Worm (Caenorhabditis elegans): ENCODE results near the gene xnd-1.

xnd-1 gene

DNA sequence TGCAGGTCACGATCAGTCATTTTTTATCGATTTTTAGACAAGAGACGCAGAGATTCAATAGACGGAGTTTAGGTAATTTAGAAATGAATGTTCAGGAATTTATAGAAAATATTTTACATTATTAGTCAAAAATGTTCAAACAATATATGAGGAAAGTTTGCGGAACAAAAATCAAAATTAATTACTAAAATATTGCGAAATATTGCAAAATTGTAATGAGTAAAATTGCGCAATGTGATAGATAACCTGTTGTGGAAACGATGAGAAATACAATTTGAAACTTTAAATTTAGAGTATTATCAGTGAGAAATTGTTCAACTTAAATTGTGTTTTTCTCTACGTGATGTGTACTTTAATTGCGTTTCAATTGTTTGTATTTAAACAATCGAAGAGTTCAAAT, 23.2 kb upstream of the xnd-1 start, which contains the start of gene F56D2.5:
Gene F56D2.5 (minus strand): TSS at position 371 of the 400 bp plus-strand sequence.
- TF ChIP-seq zip-2 (tag; optimal IDR thresholded peaks at IDR 0.05), result peak; percentile 98
- no peak for TF ChIP-seq fkh-10 (GFP tag; optimal IDR thresholded peaks at IDR 0.05)
- peak in 1 of 2 experiments; percentile 29 for TF ChIP-seq unc-62 (GFP tag; optimal IDR thresholded peaks at IDR 0.05 in 1 of 2)
- no peak for TF ChIP-seq unc-62 (tag; optimal IDR thresholded peaks at IDR 0.05)
- TF ChIP-seq lsy-2 (tag; optimal IDR thresholded peaks at IDR 0.05), result peak in 1 of 2 experiments; percentile 5
- TF ChIP-seq ztf-7 (tag; optimal IDR thresholded peaks at IDR 0.05), result peak; percentile 96

DNA sequence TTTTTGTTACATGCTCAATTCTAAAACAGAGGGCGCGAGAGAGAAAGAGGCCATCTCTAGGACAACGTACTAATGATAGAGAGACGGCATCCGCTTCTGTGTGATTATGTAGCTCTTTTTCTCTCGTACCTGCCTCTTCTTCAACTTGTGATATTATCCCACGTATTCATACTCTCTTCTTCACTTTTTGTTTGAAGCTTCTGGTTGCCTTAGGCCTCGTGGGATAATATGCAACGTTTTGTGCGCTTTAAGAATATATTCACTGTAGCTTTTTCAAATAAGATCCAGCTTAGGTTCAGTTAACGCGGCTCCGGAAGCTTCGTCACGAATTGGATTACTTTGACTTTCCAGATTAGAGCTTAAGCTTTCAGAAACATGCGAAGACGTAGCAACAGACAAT, 21.5 kb upstream of the xnd-1 start, which contains the start of the genes F56D2.8 and uev-2:
Gene F56D2.8 (minus strand): TSS at position 101 of the 400 bp plus-strand sequence.
Gene uev-2 (plus strand): TSS at position 360 of the 400 bp plus-strand sequence.
- TF ChIP-seq egl-27 (tag; optimal IDR thresholded peaks at IDR 0.05) (no peak), hif-1 (tag; optimal IDR thresholded peaks at IDR 0.05) (no peak), unc-130 (GFP tag; optimal IDR thresholded peaks at IDR 0.05) (no peak), saeg-2 (GFP tag; IDR thresholded peaks at IDR 0.05) (no peak)

DNA sequence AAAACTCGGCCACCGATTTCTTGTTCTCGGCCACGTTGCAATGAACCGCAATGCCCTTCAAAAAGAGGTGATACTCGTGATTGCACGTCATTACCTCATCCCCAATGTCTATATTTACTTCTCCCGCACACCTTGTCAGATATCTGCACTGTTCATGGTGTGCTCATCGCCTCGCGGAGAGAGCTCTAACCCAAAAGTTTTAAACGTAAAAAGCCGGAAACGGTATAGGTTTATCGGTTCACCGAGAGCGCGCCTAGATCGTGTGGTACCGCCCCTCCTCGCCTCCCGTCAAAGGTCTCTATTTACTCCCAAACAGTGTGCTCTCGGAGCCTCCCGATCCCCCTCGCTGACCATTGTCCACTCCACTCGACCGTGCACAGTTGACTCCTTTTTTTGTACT, 19.6 kb upstream of the xnd-1 start, which contains the start of gene F56D2.3:
Gene F56D2.3 (plus strand): TSS at position 301 of the 400 bp plus-strand sequence.
- no peak for TF ChIP-seq F10B5.3 (tag; optimal IDR thresholded peaks at IDR 0.05)
- TF ChIP-seq dpl-1 (GFP tag; optimal IDR thresholded peaks at IDR 0.05), result no peak
- TF ChIP-seq snpc-4 (tag; optimal IDR thresholded peaks at IDR 0.05), result no peak
- TF ChIP-seq F37D6.2 (tag; optimal IDR thresholded peaks at IDR 0.05), result no peak
- TF ChIP-seq lim-7 (GFP tag; IDR thresholded peaks at IDR 0.05), result no peak
- no peak for TF ChIP-seq nhr-28 (tag; optimal IDR thresholded peaks at IDR 0.05)
- no peak for TF ChIP-seq nhr-76 (tag; optimal IDR thresholded peaks at IDR 0.05)
- no peak for TF ChIP-seq dve-1 (tag; optimal IDR thresholded peaks at IDR 0.05; ENCODE audit: insufficient read depth)
- TF ChIP-seq dmd-8 (GFP tag; IDR thresholded peaks at IDR 0.05), result no peak
- TF ChIP-seq lin-39 (tag; optimal IDR thresholded peaks at IDR 0.05), result no peak

DNA sequence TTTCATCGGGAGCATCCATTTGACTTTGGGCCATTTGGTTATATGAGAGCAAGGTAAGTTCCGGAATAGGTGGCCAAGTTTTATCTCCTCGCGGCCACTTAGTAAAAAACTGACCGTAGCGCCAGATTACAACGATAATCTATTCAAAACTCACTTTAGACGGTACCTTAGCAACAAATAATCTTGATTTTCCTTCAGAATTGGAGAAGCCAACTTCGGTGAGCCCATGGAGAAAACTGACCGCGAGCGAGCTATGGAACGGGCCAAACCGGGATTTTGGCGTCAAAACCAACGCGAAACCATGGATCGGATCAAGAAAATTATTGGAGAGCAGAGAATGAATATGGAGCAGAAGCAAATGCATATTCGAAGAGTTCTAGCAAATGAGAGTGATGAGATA, 18.5 kb upstream of the xnd-1 start:
- TF ChIP-seq nhr-28 (tag; optimal IDR thresholded peaks at IDR 0.05), result no peak
- no peak for TF ChIP-seq unc-62 (GFP tag; optimal IDR thresholded peaks at IDR 0.05 in 1 of 2)
- no peak for TF ChIP-seq unc-62 (tag; optimal IDR thresholded peaks at IDR 0.05)
- no peak for TF ChIP-seq lin-38 (GFP tag; IDR thresholded peaks at IDR 0.05)
- no peak for TF ChIP-seq arid-1 (GFP tag; conservative IDR thresholded peaks at IDR 0.05)
- no peak for TF ChIP-seq nhr-41 (GFP tag; IDR thresholded peaks at IDR 0.05)
- no peak for TF ChIP-seq jun-1 (tag; optimal IDR thresholded peaks at IDR 0.05)
- no peak for TF ChIP-seq zip-11 (GFP tag; IDR thresholded peaks at IDR 0.05)
- TF ChIP-seq Y48G9A.11 (GFP tag; IDR thresholded peaks at IDR 0.05), result no peak
- TF ChIP-seq vab-7 (GFP tag; IDR thresholded peaks at IDR 0.05), result no peak
- TF ChIP-seq saeg-2 (GFP tag; IDR thresholded peaks at IDR 0.05), result no peak
- TF ChIP-seq mxl-2 (GFP tag; conservative IDR thresholded peaks at IDR 0.05), result no peak
- TF ChIP-seq hif-1 (tag; optimal IDR thresholded peaks at IDR 0.05), result no peak
- TF ChIP-seq ceh-44 (GFP tag; IDR thresholded peaks at IDR 0.05), result no peak
- no peak for TF ChIP-seq nhr-237 (tag; optimal IDR thresholded peaks at IDR 0.05)
- no peak for TF ChIP-seq spr-3 (GFP tag; optimal IDR thresholded peaks at IDR 0.05)
- no peak for TF ChIP-seq fkh-10 (GFP tag; optimal IDR thresholded peaks at IDR 0.05)
- no peak for TF ChIP-seq nhr-102 (tag; optimal IDR thresholded peaks at IDR 0.05)
- TF ChIP-seq daf-8 (GFP tag; IDR thresholded peaks at IDR 0.05), result no peak
- TF ChIP-seq ctbp-1 (GFP tag; IDR thresholded peaks at IDR 0.05), result no peak
- TF ChIP-seq zip-2 (tag; optimal IDR thresholded peaks at IDR 0.05), result no peak

DNA sequence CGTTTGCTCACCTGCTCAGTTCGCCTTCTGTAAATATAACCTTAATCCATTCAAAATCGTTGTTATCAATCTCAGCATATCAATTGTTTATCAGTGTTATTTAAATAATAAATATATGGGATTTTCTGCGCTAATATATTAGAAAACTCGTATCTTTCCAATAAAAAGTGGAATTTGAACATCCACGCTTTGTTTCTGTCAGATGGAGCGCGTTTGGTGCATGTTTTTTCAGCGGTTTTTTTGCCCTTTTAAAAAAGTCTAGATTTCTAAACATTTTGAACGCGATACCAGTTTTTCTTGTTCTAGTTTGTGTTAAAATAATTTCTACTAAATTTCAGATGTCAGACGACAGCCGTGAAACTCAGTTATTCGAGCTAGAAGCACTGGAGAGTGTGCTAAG, 17.3 kb upstream of the xnd-1 start, which contains the start of gene F56D2.2:
Gene F56D2.2 (plus strand): TSS at position 339 of the 400 bp plus-strand sequence.
- TF ChIP-seq dpl-1 (GFP tag; optimal IDR thresholded peaks at IDR 0.05) (peak; percentile 69), nhr-42 (GFP tag; IDR thresholded peaks at IDR 0.05) (no peak), mes-2 (tag; optimal IDR thresholded peaks at IDR 0.05; ENCODE audit: poor library complexity, severe bottlenecking) (peak; percentile 41), spr-1 (tag; optimal IDR thresholded peaks at IDR 0.05) (no peak)

Data from whole organism, L4 larva.